Worm (Caenorhabditis elegans): ENCODE data around the gene lge-1.

- TF ChIP-seq jun-1 (tag; optimal IDR thresholded peaks at IDR 0.05) (no peak), zip-11 (GFP tag; IDR thresholded peaks at IDR 0.05) (no peak), lin-13 (GFP tag; optimal IDR thresholded peaks at IDR 0.05) (no peak), unc-62 (GFP tag; optimal IDR thresholded peaks at IDR 0.05 in 1 of 2) (no peak), unc-62 (tag; optimal IDR thresholded peaks at IDR 0.05) (no peak), ZK337.2 (GFP tag; IDR thresholded peaks at IDR 0.05) (no peak), nhr-77 (tag; optimal IDR thresholded peaks at IDR 0.05) (no peak), skn-1 (tag; optimal IDR thresholded peaks at IDR 0.05) (no peak)
Observed at ce11 chrX:10959136-10959535, 7.2 kb upstream of the lge-1 start, which contains the start of gene K09C8.2.

Measured in whole organism, L4 larva.